Worm (Caenorhabditis elegans) whole organism, L2 larva: ENCODE data around the gene pck-3.

Experiments used
- ZK546.5 ChIP-seq: sonication (generic microtip); optimal IDR thresholded peaks from 2 replicates; lab custom pipeline; 2017; ENCODE audit warnings: missing biosample characterization, missing genetic modification characterization
- crh-2 ChIP-seq: sonication (generic microtip); optimal IDR thresholded peaks from 2 replicates; lab custom pipeline; 2017; ENCODE audit warnings: missing biosample characterization, missing genetic modification characterization
- nhr-10 ChIP-seq: sonication (generic microtip); optimal IDR thresholded peaks from 2 replicates; lab custom pipeline; 2017; ENCODE audit warnings: missing biosample characterization, missing genetic modification characterization
- nhr-11 ChIP-seq: fragments of 150-350 bp; optimal IDR thresholded peaks from 2 replicates; lab custom pipeline; 2014; ENCODE audit warnings: missing biosample characterization, missing genetic modification characterization
- nhr-12 ChIP-seq: fragments of 150-350 bp; optimal IDR thresholded peaks from 2 replicates; lab custom pipeline; 2014; ENCODE audit warnings: missing biosample characterization, missing genetic modification characterization
- skn-1 ChIP-seq: sonication (generic microtip); optimal IDR thresholded peaks from 2 replicates; lab custom pipeline; 2017; ENCODE audit warnings: missing biosample characterization, missing genetic modification characterization
- unc-62 ChIP-seq: fragments of 150-350 bp; optimal IDR thresholded peaks from 2 replicates; lab custom pipeline; 2014; ENCODE audit warnings: missing biosample characterization, missing genetic modification reagents, missing genetic modification characterization

DNA sequence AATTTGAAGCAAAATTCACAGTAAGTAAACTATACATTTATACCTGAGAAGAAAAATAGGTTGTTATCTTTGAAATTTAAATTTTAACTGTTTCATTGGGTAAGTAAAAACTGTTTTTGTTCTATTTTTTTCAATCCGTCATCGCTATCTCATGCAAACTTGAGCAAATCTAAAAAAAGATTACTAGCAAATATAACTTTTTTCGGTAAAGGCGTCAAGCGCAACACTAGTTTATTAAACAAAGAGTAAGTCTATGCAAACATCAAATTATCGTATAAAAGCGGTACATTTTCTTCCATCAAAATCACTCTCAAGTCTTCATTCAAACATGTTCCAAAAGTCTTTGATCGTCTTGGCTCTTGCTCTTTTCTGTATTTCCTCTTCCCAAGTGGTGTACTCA lies 1.3 kb upstream of the pck-3 start, which contains the start of gene nspb-6:
- TF ChIP-seq nhr-12 (tag; lab: Kevin White, UChicago) (no peak), unc-62 (GFP tag; lab: Kevin White, UChicago) (no peak), crh-2 (no peak), skn-1 (no peak), nhr-11 (tag; lab: Kevin White, UChicago) (no peak), nhr-10 (no peak), ZK546.5 (no peak)
